Worm (Caenorhabditis elegans): ENCODE results near the gene pqn-8.

- TF ChIP-seq ama-1 (optimal IDR thresholded peaks at IDR 0.05) = no peak
- TF ChIP-seq pes-1 (GFP tag; IDR thresholded peaks at IDR 0.05) = no peak
- no peak for TF ChIP-seq ceh-13 (GFP tag; optimal IDR thresholded peaks at IDR 0.05)
- no peak for TF ChIP-seq tbx-37 (GFP tag; conservative IDR thresholded peaks at IDR 0.05)
- TF ChIP-seq hnd-1 (tag; optimal IDR thresholded peaks at IDR 0.05) = no peak
- no peak for TF ChIP-seq aly-1 (tag; optimal IDR thresholded peaks at IDR 0.05)
- TF ChIP-seq tbx-11 (GFP tag; IDR thresholded peaks at IDR 0.05) = no peak
- no peak for TF ChIP-seq scrt-1 (GFP tag; IDR thresholded peaks at IDR 0.05)
- no peak for TF ChIP-seq hmg-4 (GFP tag; optimal IDR thresholded peaks at IDR 0.05)
Observed at ce11 chrIII:9985542-9985941, 12.2 kb downstream of the pqn-8 start.
